Fruit fly (Drosophila melanogaster): Measurements from ENCODE around the gene CG11109.

Gene CG11109

DNA sequence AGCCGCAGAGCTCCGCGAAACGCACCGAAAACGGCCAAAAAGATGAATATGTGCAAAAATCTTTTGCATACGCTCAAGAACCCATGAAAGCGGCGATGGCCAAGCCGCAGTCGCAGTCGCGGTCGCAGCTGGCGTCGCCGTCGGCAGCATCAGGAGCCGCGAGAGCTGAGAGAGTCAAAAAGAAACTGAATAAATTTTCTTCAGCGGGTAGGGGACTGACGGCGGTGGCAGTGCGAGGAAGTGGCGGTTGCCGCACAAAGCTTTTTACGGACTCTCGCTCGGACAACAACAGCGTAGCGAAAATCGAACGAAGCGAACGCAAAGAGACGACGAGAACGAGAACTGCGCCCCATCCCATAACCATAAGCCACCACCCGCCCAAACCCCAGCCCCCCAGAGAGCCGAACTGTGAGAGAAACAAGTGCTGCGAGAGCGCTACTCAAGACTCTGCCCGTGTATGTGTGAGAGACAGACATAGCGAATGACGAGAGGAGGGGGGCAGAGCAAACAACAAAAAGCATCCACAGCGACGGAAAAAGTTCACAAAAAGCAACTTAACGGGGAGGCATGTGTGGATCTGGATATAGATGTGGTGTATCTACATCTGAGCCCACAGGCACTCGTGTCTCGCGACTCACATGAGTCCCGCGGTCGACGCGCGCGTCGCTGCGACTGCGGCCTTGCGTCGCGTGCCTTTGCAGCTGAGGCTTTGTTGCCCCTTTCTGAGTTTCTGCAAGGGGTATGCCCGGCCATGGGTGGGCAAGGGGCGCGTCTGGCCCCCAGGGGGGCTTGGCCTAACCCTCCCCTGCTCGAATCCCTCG is 36.6 kb upstream of the CG11109 start, which contains the start of gene jim (continued):
- TF ChIP-seq onecut (GFP tag; IDR thresholded peaks at IDR 0.05) (peak; percentile 45; the same call in 1 of the 2 replicates), CG10431 (GFP tag; optimal IDR thresholded peaks at IDR 0.05) (no peak), CG12071 (GFP tag; optimal IDR thresholded peaks at IDR 0.05) (peak; percentile 30), Dbx (GFP tag; IDR thresholded peaks at IDR 0.05) (no peak; the same call in 2 of the 3 replicates), Med (GFP tag) (peak; percentile 77), CG11723 (GFP tag; optimal IDR thresholded peaks at IDR 0.05) (peak; percentile 14), CG5953 (GFP tag; IDR thresholded peaks at IDR 0.05) (0 out of 2 replicates have a peak, but pooled peaks have one; percentile 21), CG13287 (GFP tag; IDR thresholded peaks at IDR 0.05; ENCODE audit: partially characterized antibody) (peak; percentile 65), br (optimal IDR thresholded peaks at IDR 0.05) (no peak), caup (GFP tag; optimal IDR thresholded peaks at IDR 0.05; ENCODE audit: severe bottlenecking) (peak; percentile 44), nau (GFP tag; optimal IDR thresholded peaks at IDR 0.05) (peak; percentile 25), ewg (GFP tag; optimal IDR thresholded peaks at IDR 0.05) (peak; percentile 27), CG11398 (GFP tag; optimal IDR thresholded peaks at IDR 0.05) (no peak), bcd (GFP tag; optimal IDR thresholded peaks at IDR 0.05) (peak; percentile 11), CG11560 (tag; IDR thresholded peaks at IDR 0.05) (no peak), yki (optimal IDR thresholded peaks at IDR 0.05) (peak; percentile 42), CG30403 (GFP tag; optimal IDR thresholded peaks at IDR 0.05) (no peak), CG14050 (GFP tag; IDR thresholded peaks at IDR 0.05) (no peak; the same call in 2 of the 3 replicates), Dfd (GFP tag; optimal IDR thresholded peaks at IDR 0.05) (no peak), CG34422 (GFP tag; IDR thresholded peaks at IDR 0.05) (peak; percentile 29; the same call in 1 of the 3 replicates), ash1 (GFP tag; optimal IDR thresholded peaks at IDR 0.05) (peak; percentile 51), gsb (GFP tag; IDR thresholded peaks at IDR 0.05) (0 out of 2 replicates have a peak, but pooled peaks have one; percentile 19)

DNA sequence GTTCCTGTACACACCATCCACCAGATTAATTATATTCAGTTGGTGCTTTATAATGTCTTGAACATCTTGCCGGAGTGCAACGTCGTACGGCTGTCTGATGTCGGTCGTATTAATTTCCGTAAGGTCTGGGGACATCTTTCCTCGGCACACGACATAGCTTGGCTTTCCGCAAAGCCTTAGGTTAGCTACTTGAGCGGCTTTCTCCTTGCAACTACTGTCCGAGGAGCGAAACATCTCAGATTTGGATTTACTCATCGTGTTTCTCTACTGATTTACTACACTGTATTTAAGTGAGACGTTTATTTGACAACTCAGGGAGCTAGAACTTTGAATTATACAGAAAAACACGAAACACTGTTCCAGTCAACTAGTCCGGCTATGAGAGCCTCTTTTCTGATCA is 35.2 kb upstream of the CG11109 start, which contains the start of the genes CG11226 and CG45428:
TSS of gene CG11226 (plus strand) at position 301 of the 400 bp plus-strand sequence.
TSS of gene CG45428 (minus strand) at position 303 of the 400 bp plus-strand sequence.
- TF ChIP-seq CG8765 (GFP tag; IDR thresholded peaks at IDR 0.05) (no peak), H15 (GFP tag; IDR thresholded peaks at IDR 0.05) (no peak), CG12219 (GFP tag; optimal IDR thresholded peaks at IDR 0.05) (no peak), tna (GFP tag; IDR thresholded peaks at IDR 0.05; ENCODE audit: partially characterized antibody) (no peak), CG3847 (GFP tag; IDR thresholded peaks at IDR 0.05) (no peak), CG2712 (tag; optimal IDR thresholded peaks at IDR 0.05) (no peak), CG6689 (GFP tag; IDR thresholded peaks at IDR 0.05) (no peak), caup (GFP tag; optimal IDR thresholded peaks at IDR 0.05; ENCODE audit: severe bottlenecking) (no peak), bbx (GFP tag; IDR thresholded peaks at IDR 0.05; ENCODE audit: partially characterized antibody) (no peak), CG15011 (GFP tag; optimal IDR thresholded peaks at IDR 0.05) (no peak), trem (tag; optimal IDR thresholded peaks at IDR 0.05) (no peak), Poxn (GFP tag; IDR thresholded peaks at IDR 0.05) (no peak), CG17912 (GFP tag; optimal IDR thresholded peaks at IDR 0.05) (no peak), odd (GFP tag; optimal IDR thresholded peaks at IDR 0.05) (no peak)

All from whole organism, embryonic.